Worm (Caenorhabditis elegans): ENCODE results near the gene smf-1.
A peak's percentile ranks its signal among the peaks of the same experiment; 100 is the strongest.

Gene smf-1

ce11 chrX:6749124-6749822, 26.4 kb upstream of the smf-1 start (continued):
- TF ChIP-seq nhr-80 (tag; optimal IDR thresholded peaks at IDR 0.05) (peak; percentile 84), nhr-179 (tag; optimal IDR thresholded peaks at IDR 0.05) (no peak), D2030.7 (GFP tag; IDR thresholded peaks at IDR 0.05) (no peak)

ce11 chrX:6747906-6748356, 25.1 kb upstream of the smf-1 start:
- peak; percentile 68 for TF ChIP-seq zfh-2 (GFP tag; conservative IDR thresholded peaks at IDR 0.05)
- TF ChIP-seq nhr-120 (GFP tag; IDR thresholded peaks at IDR 0.05) = no peak
- TF ChIP-seq lin-40 (tag; optimal IDR thresholded peaks at IDR 0.05) = peak; percentile 61
- TF ChIP-seq atf-7 (tag; optimal IDR thresholded peaks at IDR 0.05) = peak; percentile 71
- TF ChIP-seq hmg-1.2 (GFP tag; IDR thresholded peaks at IDR 0.05) = 0 out of 2 replicates have a peak, but pooled peaks have one; percentile 11
- no peak for TF ChIP-seq rpc-1 (optimal IDR thresholded peaks at IDR 0.05)
- TF ChIP-seq rpc-1 (tag; optimal IDR thresholded peaks at IDR 0.05) = no peak
- no peak for TF ChIP-seq madf-3 (GFP tag; IDR thresholded peaks at IDR 0.05)
- TF ChIP-seq mcd-1 (GFP tag; IDR thresholded peaks at IDR 0.05) = peak; percentile 39; the same call in 1 of the 2 replicates
- TF ChIP-seq let-526 (GFP tag; IDR thresholded peaks at IDR 0.05) = 0 out of 2 replicates have a peak, but pooled peaks have one; percentile 36
- TF ChIP-seq F39B2.1 (GFP tag; IDR thresholded peaks at IDR 0.05) = no peak
- TF ChIP-seq B0035.1 (tag; optimal IDR thresholded peaks at IDR 0.05) = no peak
- TF ChIP-seq F52B5.7 (tag; optimal IDR thresholded peaks at IDR 0.05) = no peak
- no peak for TF ChIP-seq dpff-1 (tag; optimal IDR thresholded peaks at IDR 0.05)
- 0 out of 2 replicates have a peak, but pooled peaks have one; percentile 13 for TF ChIP-seq lin-26 (GFP tag; IDR thresholded peaks at IDR 0.05)
- TF ChIP-seq K12H6.12 (tag; optimal IDR thresholded peaks at IDR 0.05) = peak; percentile 3
- no peak for TF ChIP-seq egrh-3 (GFP tag; IDR thresholded peaks at IDR 0.05)
- TF ChIP-seq snpc-4 (GFP tag; optimal IDR thresholded peaks at IDR 0.05) = no peak
- peak in 1 of 4 experiments; percentile 3 for TF ChIP-seq snpc-4 (tag; optimal IDR thresholded peaks at IDR 0.05)
- TF ChIP-seq bed-2 (GFP tag; IDR thresholded peaks at IDR 0.05) = no peak
- TF ChIP-seq cebp-1 (GFP tag; IDR thresholded peaks at IDR 0.05) = no peak
- peak; percentile 72 for TF ChIP-seq cebp-1 (tag; optimal IDR thresholded peaks at IDR 0.05)
- TF ChIP-seq lsl-1 (GFP tag; optimal IDR thresholded peaks at IDR 0.05) = no peak
- peak; percentile 38 for TF ChIP-seq nhr-90 (tag; optimal IDR thresholded peaks at IDR 0.05)
- peak; percentile 47 for TF ChIP-seq C06A6.2 (GFP tag; conservative IDR thresholded peaks at IDR 0.05)
- peak; percentile 28 for TF ChIP-seq tlf-1 (GFP tag; optimal IDR thresholded peaks at IDR 0.05)
- TF ChIP-seq F22D6.2 (tag; optimal IDR thresholded peaks at IDR 0.05) = no peak
- no peak for TF ChIP-seq akir-1 (GFP tag; optimal IDR thresholded peaks at IDR 0.05)
- TF ChIP-seq ets-4 (GFP tag; optimal IDR thresholded peaks at IDR 0.05) = peak; percentile 62
- TF ChIP-seq ccch-3 (GFP tag; optimal IDR thresholded peaks at IDR 0.05) = no peak
- no peak for TF ChIP-seq ceh-58 (GFP tag; IDR thresholded peaks at IDR 0.05)
- no peak for TF ChIP-seq rec-8 (tag; optimal IDR thresholded peaks at IDR 0.05)
- TF ChIP-seq attf-5 (GFP tag; optimal IDR thresholded peaks at IDR 0.05) = peak; percentile 52
- peak; percentile 48 for TF ChIP-seq ztf-22 (GFP tag; optimal IDR thresholded peaks at IDR 0.05)
- no peak for TF ChIP-seq ceh-79 (tag; optimal IDR thresholded peaks at IDR 0.05)
- TF ChIP-seq Y79H2A.3 (GFP tag; conservative IDR thresholded peaks at IDR 0.05) = no peak
- no peak for TF ChIP-seq sea-2 (GFP tag; IDR thresholded peaks at IDR 0.05)
- TF ChIP-seq ZK185.1 (tag; optimal IDR thresholded peaks at IDR 0.05; ENCODE audit: poor library complexity, severe bottlenecking) = peak; percentile 42
- no peak for TF ChIP-seq F33H1.4 (GFP tag; IDR thresholded peaks at IDR 0.05)
- TF ChIP-seq B0336.3 (GFP tag; IDR thresholded peaks at IDR 0.05) = peak; percentile 40; the same call in 1 of the 2 replicates
- TF ChIP-seq snpc-1.1 (tag; optimal IDR thresholded peaks at IDR 0.05; ENCODE audit: insufficient read depth) = no peak
- TF ChIP-seq K11D2.4 (GFP tag; IDR thresholded peaks at IDR 0.05) = 0 out of 2 replicates have a peak, but pooled peaks have one; percentile 16
- peak; percentile 58 for TF ChIP-seq dox-1 (GFP tag; IDR thresholded peaks at IDR 0.05)
- TF ChIP-seq unc-62 (GFP tag; optimal IDR thresholded peaks at IDR 0.05) = peak; percentile 77
